Fruit fly (Drosophila melanogaster) whole organism: ENCODE data around the gene LpR2.

Experiments used
- CG8478 ChIP-seq: fragments of >200 bp; optimal IDR thresholded peaks from 2 replicates; lab custom pipeline; 2018; ENCODE audit warnings: inconsistent platforms
- Dll ChIP-seq: fragments of >200 bp; optimal IDR thresholded peaks from 2 replicates; lab custom pipeline; 2017
- EcR ChIP-seq, 2 experiments: fragments of >200 bp; optimal IDR thresholded peaks; 2 replicates each; lab custom pipeline; 2017; ENCODE audit warnings: missing biosample characterization in 2 of 2, missing genetic modification characterization in 2 of 2, missing genetic modification reagents in 2 of 2
- pan ChIP-seq: fragments of >200 bp; optimal IDR thresholded peaks from 2 replicates; lab custom pipeline; 2017
- psq ChIP-seq: fragments of >200 bp; optimal IDR thresholded peaks from 2 replicates; lab custom pipeline; 2017
- usp ChIP-seq: fragments of >200 bp; optimal IDR thresholded peaks from 2 replicates; lab custom pipeline; 2017; ENCODE audit warnings: missing biosample characterization, missing genetic modification characterization, mixed read lengths

LpR2 gene

dm6 chr3R:25759430-25759829, 19.2 kb upstream of the LpR2 start:
- TF ChIP-seq usp (GFP tag; lab: Kevin White, UChicago) (no peak), Dll (lab: Kevin White, UChicago) (no peak), EcR (GFP tag; optimal IDR thresholded peaks at IDR 0.05; lab: Kevin White, UChicago) (no peak), CG8478 (no peak), psq (lab: Kevin White, UChicago) (no peak), pan (lab: Kevin White, UChicago) (no peak)

- TF ChIP-seq usp (GFP tag; lab: Kevin White, UChicago), result no peak
- no peak for TF ChIP-seq EcR (GFP tag; optimal IDR thresholded peaks at IDR 0.05; lab: Kevin White, UChicago)
- no peak for TF ChIP-seq psq (lab: Kevin White, UChicago)
Observed at dm6 chr3R:25755864-25756507, 15.7 kb upstream of the LpR2 start.

dm6 chr3R:25754844-25755429, 14.7 kb upstream of the LpR2 start:
- TF ChIP-seq Dll (lab: Kevin White, UChicago), result no peak
- TF ChIP-seq CG8478, result no peak

DNA sequence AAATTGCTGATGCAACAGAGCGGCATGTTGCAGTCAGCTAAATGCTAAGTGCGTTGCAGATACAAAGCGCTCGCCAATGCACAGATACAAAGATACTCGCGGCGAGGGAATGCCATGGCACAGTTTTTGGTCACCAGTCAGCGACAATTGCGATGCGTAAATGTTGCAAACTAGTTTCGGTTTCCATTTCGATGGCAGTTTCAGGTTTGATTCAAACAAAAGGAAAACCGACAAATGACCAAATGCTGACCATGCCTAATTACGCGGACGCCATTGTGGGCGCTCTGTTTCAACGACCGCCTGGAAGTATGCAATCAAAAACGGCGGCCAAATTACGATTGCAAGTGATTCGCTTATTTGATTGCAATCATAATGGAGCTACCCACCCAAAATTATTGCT, 13.5 kb upstream of the LpR2 start:
- TF ChIP-seq EcR (GFP tag; optimal IDR thresholded peaks at IDR 0.05; lab: Kevin White, UChicago) (no peak), usp (GFP tag; lab: Kevin White, UChicago) (no peak), Dll (lab: Kevin White, UChicago) (no peak), CG8478 (no peak), pan (lab: Kevin White, UChicago) (no peak), psq (lab: Kevin White, UChicago) (no peak)

dm6 chr3R:25739727-25740126, 538 bp downstream of the LpR2 start:
- TF ChIP-seq CG8478, result no peak
- no peak for TF ChIP-seq usp (GFP tag; lab: Kevin White, UChicago)
- TF ChIP-seq pan (lab: Kevin White, UChicago), result no peak
- TF ChIP-seq psq (lab: Kevin White, UChicago), result no peak
- no peak for TF ChIP-seq Dll (lab: Kevin White, UChicago)
- no peak for TF ChIP-seq EcR (GFP tag; optimal IDR thresholded peaks at IDR 0.05; lab: Kevin White, UChicago)

dm6 chr3R:25737735-25738371, 2.4 kb downstream of the LpR2 start:
- TF ChIP-seq EcR (GFP tag; optimal IDR thresholded peaks at IDR 0.05; lab: Kevin White, UChicago) (peak in 1 of 2 experiments; percentile 49), Dll (lab: Kevin White, UChicago) (no peak)

DNA sequence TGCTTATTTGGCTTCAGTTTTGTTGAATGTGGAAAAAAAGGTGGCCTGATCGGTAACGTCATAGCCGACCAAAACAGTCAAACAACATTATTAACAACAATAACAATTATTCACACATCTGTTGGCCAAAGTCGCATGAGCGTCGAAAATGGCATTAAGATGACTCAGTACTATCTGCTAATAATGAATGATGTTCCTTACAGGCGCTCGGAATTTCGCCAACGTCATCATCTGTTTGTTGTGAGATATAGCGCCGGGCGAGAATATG, 4.5 kb downstream of the LpR2 start:
- TF ChIP-seq CG8478 (no peak), Dll (lab: Kevin White, UChicago) (no peak), psq (lab: Kevin White, UChicago) (no peak), usp (GFP tag; lab: Kevin White, UChicago) (no peak), EcR (GFP tag; optimal IDR thresholded peaks at IDR 0.05; lab: Kevin White, UChicago) (no peak), pan (lab: Kevin White, UChicago) (no peak)

dm6 chr3R:25734967-25735800, 5.1 kb downstream of the LpR2 start:
- TF ChIP-seq pan (lab: Kevin White, UChicago) (no peak), CG8478 (no peak), psq (lab: Kevin White, UChicago) (no peak), usp (GFP tag; lab: Kevin White, UChicago) (no peak), EcR (GFP tag; optimal IDR thresholded peaks at IDR 0.05; lab: Kevin White, UChicago) (no peak), Dll (lab: Kevin White, UChicago) (no peak)

- TF ChIP-seq EcR (GFP tag; optimal IDR thresholded peaks at IDR 0.05; lab: Kevin White, UChicago), result no peak
- no peak for TF ChIP-seq usp (GFP tag; lab: Kevin White, UChicago)
- TF ChIP-seq CG8478, result no peak
- no peak for TF ChIP-seq Dll (lab: Kevin White, UChicago)
- TF ChIP-seq psq (lab: Kevin White, UChicago), result no peak
- TF ChIP-seq pan (lab: Kevin White, UChicago), result no peak
Observed at dm6 chr3R:25723795-25724194, 16.5 kb downstream of the LpR2 start.

- no peak for TF ChIP-seq psq (lab: Kevin White, UChicago)
- no peak for TF ChIP-seq EcR (GFP tag; optimal IDR thresholded peaks at IDR 0.05; lab: Kevin White, UChicago)
- TF ChIP-seq Dll (lab: Kevin White, UChicago), result no peak
- no peak for TF ChIP-seq pan (lab: Kevin White, UChicago)
- no peak for TF ChIP-seq CG8478
- TF ChIP-seq usp (GFP tag; lab: Kevin White, UChicago), result no peak
Observed at dm6 chr3R:25721030-25721429, 19.2 kb downstream of the LpR2 start.

dm6 chr3R:25720024-25720574, 20.2 kb downstream of the LpR2 start:
- no peak for TF ChIP-seq CG8478
- no peak for TF ChIP-seq psq (lab: Kevin White, UChicago)
- no peak for TF ChIP-seq usp (GFP tag; lab: Kevin White, UChicago)
- no peak for TF ChIP-seq Dll (lab: Kevin White, UChicago)
- no peak for TF ChIP-seq pan (lab: Kevin White, UChicago)
- TF ChIP-seq EcR (GFP tag; optimal IDR thresholded peaks at IDR 0.05; lab: Kevin White, UChicago), result no peak
